Fruit fly (Drosophila melanogaster) Kc167 (cell line): Measurements from ENCODE around the gene Sld5.

Source experiments
- h ChIP-seq: fragments of >200 bp; optimal IDR thresholded peaks from 3 replicates; lab custom pipeline; 2018; ENCODE audit warnings: missing external identifiers
- psq ChIP-seq: fragments of >200 bp; optimal IDR thresholded peaks from 2 replicates; lab custom pipeline; 2017; ENCODE audit warnings: missing external identifiers
- ttk ChIP-seq: sonication (Bioruptor generic); optimal IDR thresholded peaks from 2 replicates; lab custom pipeline; 2017; ENCODE audit warnings: missing external identifiers

DNA sequence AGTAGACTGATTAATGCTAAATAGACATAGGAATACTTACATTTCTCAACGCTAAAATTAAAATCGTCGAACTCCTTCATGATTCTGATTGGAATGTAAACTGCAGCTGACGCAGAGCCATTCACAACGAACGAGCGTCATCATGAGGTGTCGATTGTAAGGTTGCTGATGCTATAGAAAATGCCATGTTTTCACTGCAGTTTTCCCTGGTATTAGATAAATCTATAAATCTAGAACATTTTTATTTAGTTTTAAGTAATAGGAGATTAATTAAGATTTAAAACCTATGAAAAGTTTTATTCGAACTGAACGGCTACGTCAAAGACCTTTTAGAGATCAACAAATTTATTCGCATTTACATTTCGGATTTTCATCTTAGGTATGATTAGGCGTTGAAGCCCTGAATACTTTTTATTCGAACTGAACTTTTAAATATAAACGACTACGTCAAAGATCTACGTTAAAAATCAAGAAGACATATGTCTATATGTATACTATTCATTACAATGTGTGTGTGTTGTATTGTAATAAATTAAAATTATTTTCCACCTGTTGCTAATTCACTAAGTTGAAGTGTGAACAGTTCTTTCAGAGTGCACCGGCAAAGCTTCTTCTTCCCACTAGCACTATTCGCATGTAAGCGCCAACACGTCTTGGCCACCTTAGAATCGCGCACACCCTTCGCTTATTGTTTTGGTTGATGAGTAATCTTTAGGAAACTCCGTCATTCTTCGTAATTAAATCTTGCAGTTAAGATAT lies 4.0 kb downstream of the Sld5 start, which contains the start of the genes Exo84 and Vps2:
- TF ChIP-seq h (lab: Kevin White, UChicago): no peak
- TF ChIP-seq psq (lab: Kevin White, UChicago): no peak
- no peak for TF ChIP-seq ttk (lab: Kevin White, UChicago)
